Worm (Caenorhabditis elegans) whole organism, L4 larva: ENCODE results near the gene pqn-16.

Experiments
- F10B5.3 ChIP-seq: sonication (generic microtip); optimal IDR thresholded peaks from 2 replicates; lab custom pipeline; 2016; ENCODE audit warnings: mild to moderate bottlenecking, missing genetic modification characterization, missing compliant biosample characterization
- F49E8.2 ChIP-seq: sonication (generic microtip); optimal IDR thresholded peaks from 2 replicates; lab custom pipeline; 2016; ENCODE audit warnings: missing compliant biosample characterization, mild to moderate bottlenecking, missing genetic modification characterization, borderline replicate concordance
- T26A8.4 ChIP-seq: fragments of 200-800 bp; sonication (Bioruptor generic); IDR thresholded peaks from 2 replicates; pipeline ENCODE4 v1.3.6; 2022; ENCODE audit warnings: missing genetic modification characterization, missing compliant biosample characterization
- Y5F2A.4 ChIP-seq: fragments of 200-800 bp; sonication (Bioruptor generic); optimal IDR thresholded peaks from 2 replicates; lab custom pipeline; 2018; ENCODE audit warnings: mild to moderate bottlenecking, missing genetic modification characterization, missing compliant biosample characterization
- Y75B8A.6 ChIP-seq: fragments of 200-800 bp; sonication (Bioruptor generic); IDR thresholded peaks from 2 replicates; pipeline ENCODE4 v1.3.6; 2022; ENCODE audit warnings: missing genetic modification reagents, missing genetic modification characterization, missing compliant biosample characterization
- ama-1 ChIP-seq: fragments of 150-350 bp; optimal IDR thresholded peaks from 2 replicates; lab custom pipeline; 2014; ENCODE audit warnings: inconsistent platforms, mixed read lengths
- arid-1 ChIP-seq: fragments of 200-800 bp; sonication (Bioruptor generic); conservative IDR thresholded peaks from 2 replicates; pipeline ENCODE4 v1.3.6; 2022; ENCODE audit warnings: missing genetic modification reagents, missing genetic modification characterization, missing compliant biosample characterization
- ceh-44 ChIP-seq: fragments of 200-800 bp; sonication (Bioruptor generic); IDR thresholded peaks from 2 replicates; pipeline ENCODE4 v1.3.6; 2022; ENCODE audit warnings: missing genetic modification reagents, missing genetic modification characterization, missing compliant biosample characterization
- ceh-62 ChIP-seq: sonication (generic microtip); optimal IDR thresholded peaks from 2 replicates; lab custom pipeline; 2017; ENCODE audit warnings: missing biosample characterization, missing genetic modification characterization
- cey-2 ChIP-seq: sonication (generic microtip); optimal IDR thresholded peaks from 3 replicates; lab custom pipeline; 2017; ENCODE audit warnings: missing genetic modification characterization, mild to moderate bottlenecking, missing compliant biosample characterization, antibody characterized with exemption, borderline replicate concordance; ENCODE audit not compliant: insufficient read depth
- ctbp-1 ChIP-seq: fragments of 200-800 bp; sonication (Bioruptor generic); IDR thresholded peaks from 2 replicates; pipeline ENCODE4 v1.3.6; 2022; ENCODE audit warnings: missing genetic modification reagents, missing genetic modification characterization, missing compliant biosample characterization
- daf-16 ChIP-seq, 3 experiments: sonication (generic microtip); optimal IDR thresholded peaks; 2 replicates each; lab custom pipeline; 2016 to 2017; ENCODE audit warnings: missing genetic modification characterization in 3 of 3, missing genetic modification reagents in 3 of 3, mild to moderate bottlenecking in 2 of 3, missing compliant biosample characterization in 2 of 3, missing biosample characterization in 1 of 3, moderate library complexity in 1 of 3
- daf-19 ChIP-seq: fragments of 200-800 bp; sonication (Bioruptor generic); conservative IDR thresholded peaks from 2 replicates; pipeline ENCODE4 v1.3.6; 2022; ENCODE audit warnings: missing genetic modification characterization, missing compliant biosample characterization
- daf-8 ChIP-seq: fragments of 200-800 bp; sonication (Bioruptor generic); IDR thresholded peaks from 2 replicates; pipeline ENCODE4 v1.3.6; 2022; ENCODE audit warnings: missing genetic modification characterization, missing compliant biosample characterization
- dpl-1 ChIP-seq: fragments of 150-350 bp; optimal IDR thresholded peaks from 2 replicates; lab custom pipeline; 2014; ENCODE audit warnings: missing biosample characterization, missing genetic modification reagents, missing genetic modification characterization
- dve-1 ChIP-seq: sonication (generic microtip); optimal IDR thresholded peaks from 2 replicates; lab custom pipeline; 2017; ENCODE audit warnings: antibody characterized with exemption, mild to moderate bottlenecking, missing genetic modification characterization, missing compliant biosample characterization; ENCODE audit not compliant: insufficient read depth
- egl-27 ChIP-seq: sonication (generic microtip); optimal IDR thresholded peaks from 3 replicates; lab custom pipeline; 2017; ENCODE audit warnings: missing biosample characterization, missing genetic modification reagents, missing genetic modification characterization
- hmg-1.1 ChIP-seq: fragments of 200-800 bp; sonication (Bioruptor generic); IDR thresholded peaks from 2 replicates; pipeline ENCODE4 v1.3.6; 2022; ENCODE audit warnings: missing genetic modification reagents, missing genetic modification characterization, missing compliant biosample characterization
- lin-38 ChIP-seq: fragments of 200-800 bp; sonication (Bioruptor generic); IDR thresholded peaks from 2 replicates; pipeline ENCODE4 v1.3.6; 2022; ENCODE audit warnings: missing genetic modification reagents, missing genetic modification characterization, missing compliant biosample characterization
- lir-3 ChIP-seq: sonication (generic microtip); optimal IDR thresholded peaks from 2 replicates; lab custom pipeline; 2016; ENCODE audit warnings: mild to moderate bottlenecking, missing genetic modification characterization, missing compliant biosample characterization
- madf-5 ChIP-seq, 2 experiments: fragments of 200-800 bp; sonication (Bioruptor generic); IDR thresholded peaks; 2 replicates each; pipeline ENCODE4 v1.3.6; 2022; ENCODE audit warnings: missing compliant biosample characterization in 2 of 2, missing genetic modification characterization in 2 of 2
- mdl-1 ChIP-seq, 2 experiments: fragments of 150-350 bp in 1 of 2; sonication (generic microtip) in 1 of 2; optimal IDR thresholded peaks; 2 replicates each; lab custom pipeline; 2014 to 2017; ENCODE audit warnings: missing biosample characterization in 2 of 2, missing genetic modification characterization in 2 of 2
- mep-1 ChIP-seq: fragments of 150-350 bp; sonication (generic microtip); optimal IDR thresholded peaks from 3 replicates; lab custom pipeline; 2014; ENCODE audit warnings: missing biosample characterization, missing genetic modification characterization
- mxl-2 ChIP-seq: fragments of 200-800 bp; sonication (Bioruptor generic); conservative IDR thresholded peaks from 2 replicates; pipeline ENCODE4 v1.3.6; 2022; ENCODE audit warnings: missing genetic modification reagents, missing genetic modification characterization, missing compliant biosample characterization
- nhr-11 ChIP-seq: fragments of 150-350 bp; optimal IDR thresholded peaks from 2 replicates; lab custom pipeline; 2014; ENCODE audit warnings: missing biosample characterization, missing genetic modification characterization
- nhr-237 ChIP-seq: sonication (generic microtip); optimal IDR thresholded peaks from 2 replicates; lab custom pipeline; 2017; ENCODE audit warnings: missing biosample characterization, missing genetic modification characterization
- nhr-25 ChIP-seq: sonication (generic microtip); optimal IDR thresholded peaks from 2 replicates; lab custom pipeline; 2017; ENCODE audit warnings: missing genetic modification characterization, mild to moderate bottlenecking, missing compliant biosample characterization, antibody characterized with exemption, moderate library complexity, borderline replicate concordance; ENCODE audit not compliant: insufficient read depth
- nhr-28 ChIP-seq: fragments of 150-350 bp; optimal IDR thresholded peaks from 2 replicates; lab custom pipeline; 2014; ENCODE audit warnings: missing biosample characterization, missing genetic modification characterization
- nhr-41 ChIP-seq: fragments of 200-800 bp; sonication (Bioruptor generic); IDR thresholded peaks from 2 replicates; pipeline ENCODE4 v1.3.6; 2022; ENCODE audit warnings: missing genetic modification reagents, missing genetic modification characterization, missing compliant biosample characterization
- nhr-42 ChIP-seq: fragments of 200-800 bp; sonication (Bioruptor generic); IDR thresholded peaks from 2 replicates; pipeline ENCODE4 v1.3.6; 2022; ENCODE audit warnings: missing genetic modification characterization, missing compliant biosample characterization
- nhr-6 ChIP-seq: fragments of 150-350 bp; optimal IDR thresholded peaks from 2 replicates; lab custom pipeline; 2014; ENCODE audit warnings: missing biosample characterization, missing genetic modification characterization
- php-3 ChIP-seq: fragments of 200-800 bp; sonication (Bioruptor generic); IDR thresholded peaks from 2 replicates; pipeline ENCODE4 v1.3.6; 2022; ENCODE audit warnings: missing genetic modification reagents, missing genetic modification characterization, missing compliant biosample characterization
- rbr-2 ChIP-seq: sonication (generic microtip); optimal IDR thresholded peaks from 2 replicates; lab custom pipeline; 2016; ENCODE audit warnings: missing genotype, missing genetic modification characterization, missing compliant biosample characterization
- sdz-12 ChIP-seq: fragments of 200-800 bp; sonication (Bioruptor generic); optimal IDR thresholded peaks from 2 replicates; lab custom pipeline; 2018; ENCODE audit warnings: mild to moderate bottlenecking, missing genetic modification characterization, missing compliant biosample characterization
- snpc-1.2 ChIP-seq: fragments of 200-800 bp; sonication (Bioruptor generic); IDR thresholded peaks from 2 replicates; pipeline ENCODE4 v1.3.6; 2022; ENCODE audit warnings: missing genetic modification reagents, missing genetic modification characterization, missing compliant biosample characterization
- unc-130 ChIP-seq: sonication (generic microtip); optimal IDR thresholded peaks from 2 replicates; lab custom pipeline; 2016; ENCODE audit warnings: missing genetic modification reagents, missing genetic modification characterization, missing compliant biosample characterization
- zfp-3 ChIP-seq: fragments of 200-800 bp; sonication (Bioruptor generic); conservative IDR thresholded peaks from 2 replicates; pipeline ENCODE4 v1.3.6; 2022; ENCODE audit warnings: missing genetic modification reagents, missing genetic modification characterization, missing compliant biosample characterization
- zip-11 ChIP-seq: fragments of 200-800 bp; sonication (Bioruptor generic); IDR thresholded peaks from 2 replicates; pipeline ENCODE4 v1.3.6; 2022; ENCODE audit warnings: missing genetic modification characterization, missing compliant biosample characterization
- zip-2 ChIP-seq: fragments of 150-350 bp; optimal IDR thresholded peaks from 2 replicates; lab custom pipeline; 2014; ENCODE audit warnings: missing biosample characterization, missing genetic modification characterization
- ztf-11 ChIP-seq: fragments of 150-350 bp; optimal IDR thresholded peaks from 2 replicates; lab custom pipeline; 2014; ENCODE audit warnings: missing biosample characterization, missing genetic modification characterization

The pqn-16 gene

DNA sequence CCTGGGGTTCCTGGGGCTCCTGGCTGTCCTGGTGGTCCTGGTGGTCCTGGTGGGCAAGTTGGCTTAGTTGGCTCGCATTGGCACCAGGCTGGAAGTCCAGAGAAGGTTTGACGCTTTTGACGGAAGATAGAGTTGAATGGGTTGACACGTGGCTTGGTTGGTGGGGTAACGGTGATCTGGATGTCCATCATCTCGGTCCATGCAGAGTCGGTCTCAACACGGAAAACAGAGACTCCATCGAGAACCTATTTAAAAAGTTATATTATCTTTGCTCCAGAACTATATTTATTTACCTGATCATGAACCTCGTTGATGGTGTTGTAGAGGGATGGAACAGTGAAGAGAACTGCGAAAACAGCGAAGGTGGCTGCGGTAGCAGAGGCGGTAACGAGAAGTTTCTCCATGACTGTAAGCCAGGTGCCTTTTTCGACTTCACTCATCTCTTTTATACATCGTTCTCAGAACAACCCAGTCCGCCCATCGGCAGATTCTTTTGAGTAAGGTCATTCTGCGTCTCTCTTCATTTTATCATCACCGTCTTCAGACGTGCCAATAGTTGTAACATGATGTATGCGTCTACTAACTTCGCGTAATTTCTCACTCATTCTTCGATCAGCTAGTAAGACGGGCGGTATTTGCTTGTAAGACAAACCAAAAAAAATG, 13.5 kb upstream of the pqn-16 start, which contains the start of gene col-144 (continued):
- TF ChIP-seq daf-16 (GFP tag; optimal IDR thresholded peaks at IDR 0.05; lab: Kevin White, UChicago) (no peak), daf-16 (tag; optimal IDR thresholded peaks at IDR 0.05; lab: Kevin White, UChicago) (no peak), lin-38 (GFP tag; lab: Robert Waterston, UW) (no peak), ctbp-1 (GFP tag; lab: Robert Waterston, UW) (no peak), ceh-44 (GFP tag; lab: Robert Waterston, UW) (no peak), snpc-1.2 (GFP tag; lab: Robert Waterston, UW) (no peak), ceh-62 (tag; lab: Kevin White, UChicago) (no peak), F49E8.2 (tag; lab: Kevin White, UChicago) (no peak), F10B5.3 (tag; lab: Kevin White, UChicago) (no peak), daf-8 (GFP tag; lab: Robert Waterston, UW) (no peak), nhr-6 (tag; lab: Kevin White, UChicago) (no peak), dpl-1 (GFP tag; lab: Kevin White, UChicago) (no peak), hmg-1.1 (no peak), ztf-11 (no peak), zfp-3 (GFP tag; lab: Robert Waterston, UW) (peak; percentile 32; the same call in 1 of the 2 replicates), sdz-12 (GFP tag; lab: Kevin White, UChicago) (no peak), lir-3 (tag; lab: Kevin White, UChicago) (no peak), dve-1 (tag; lab: Kevin White, UChicago) (no peak), mxl-2 (GFP tag; lab: Robert Waterston, UW) (no peak), T26A8.4 (GFP tag; lab: Robert Waterston, UW) (peak; percentile 78), cey-2 (peak; percentile 9), rbr-2 (no peak), nhr-237 (tag; lab: Kevin White, UChicago) (no peak), arid-1 (no peak), php-3 (GFP tag; lab: Robert Waterston, UW) (no peak), zip-2 (tag; lab: Kevin White, UChicago) (no peak), daf-19 (GFP tag; lab: Robert Waterston, UW) (no peak), nhr-41 (GFP tag; lab: Robert Waterston, UW) (no peak), madf-5 (GFP tag; IDR thresholded peaks at IDR 0.05; lab: Robert Waterston, UW) (0 out of 4 replicates have a peak, but pooled peaks of 1 of the 2 experiments have one; percentile 61), zip-11 (GFP tag; lab: Robert Waterston, UW) (no peak), ama-1 (peak; percentile 83), mep-1 (tag; lab: Kevin White, UChicago) (no peak), unc-130 (GFP tag; lab: Kevin White, UChicago) (no peak), nhr-11 (tag; lab: Kevin White, UChicago) (no peak), nhr-42 (GFP tag; lab: Robert Waterston, UW) (no peak), Y75B8A.6 (no peak), nhr-28 (tag; lab: Kevin White, UChicago) (peak; percentile 63), Y5F2A.4 (GFP tag; lab: Kevin White, UChicago) (no peak), mdl-1 (tag; optimal IDR thresholded peaks at IDR 0.05; lab: Kevin White, UChicago) (no peak), nhr-25 (peak; percentile 63), egl-27 (tag; lab: Kevin White, UChicago) (no peak)
